Fruit fly (Drosophila melanogaster): ENCODE results near the gene Neb-cGP.

Neb-cGP gene

dm6 chrX:10487964-10488605 lies 27.5 kb downstream of the Neb-cGP start (continued):
- TF ChIP-seq wdn (GFP tag; IDR thresholded peaks at IDR 0.05) (peak; percentile 45; the same call in 1 of the 2 replicates), shn (GFP tag; optimal IDR thresholded peaks at IDR 0.05) (peak; percentile 53), CG15269 (tag; optimal IDR thresholded peaks at IDR 0.05) (peak; percentile 59), dpn (GFP tag; optimal IDR thresholded peaks at IDR 0.05) (peak; percentile 15 to 55), tup (GFP tag; optimal IDR thresholded peaks at IDR 0.05) (no peak), Myb (GFP tag; optimal IDR thresholded peaks at IDR 0.05) (peak; percentile 36), CrebB (tag; optimal IDR thresholded peaks at IDR 0.05) (no peak), CG3847 (GFP tag; IDR thresholded peaks at IDR 0.05) (peak; percentile 44), Aef1 (GFP tag; IDR thresholded peaks at IDR 0.05) (peak; percentile 40; the same call in 1 of the 3 replicates), HLH54F (GFP tag; optimal IDR thresholded peaks at IDR 0.05) (peak; percentile 33), CG13775 (GFP tag; optimal IDR thresholded peaks at IDR 0.05) (peak; percentile 33), H15 (GFP tag; IDR thresholded peaks at IDR 0.05) (no peak), CG8924 (tag; optimal IDR thresholded peaks at IDR 0.05) (peak; percentile 54), Mrtf (GFP tag; IDR thresholded peaks at IDR 0.05) (no peak), CG12769 (tag; optimal IDR thresholded peaks at IDR 0.05) (peak; percentile 52), zf30C (GFP tag; optimal IDR thresholded peaks at IDR 0.05) (peak; percentile 2), Tbp (GFP tag; optimal IDR thresholded peaks at IDR 0.05) (no peak), nau (GFP tag; optimal IDR thresholded peaks at IDR 0.05) (peak; percentile 20), Side (GFP tag; optimal IDR thresholded peaks at IDR 0.05) (no peak), Deaf1 (tag; optimal IDR thresholded peaks at IDR 0.05) (peak; percentile 17), CG10209 (GFP tag; optimal IDR thresholded peaks at IDR 0.05) (peak; percentile 54), Atf-2 (GFP tag; optimal IDR thresholded peaks at IDR 0.05) (peak; percentile 0), Dip3 (GFP tag; optimal IDR thresholded peaks at IDR 0.05) (peak; percentile 54), Oli (tag; optimal IDR thresholded peaks at IDR 0.05) (peak; percentile 37), crol (GFP tag; IDR thresholded peaks at IDR 0.05) (no peak), al (GFP tag; IDR thresholded peaks at IDR 0.05) (peak; percentile 34; the same call in 1 of the 2 replicates), abd-A (tag; optimal IDR thresholded peaks at IDR 0.05) (no peak), Pdp1 (GFP tag; optimal IDR thresholded peaks at IDR 0.05) (peak; percentile 13 to 55), BtbVII (GFP tag; optimal IDR thresholded peaks at IDR 0.05) (peak; percentile 74), klu (GFP tag; IDR thresholded peaks at IDR 0.05) (peak; percentile 22; the same call in 1 of the 2 replicates), CG16815 (GFP tag; optimal IDR thresholded peaks at IDR 0.05) (no peak), Awh (GFP tag; IDR thresholded peaks at IDR 0.05) (no peak), CG7839 (tag; optimal IDR thresholded peaks at IDR 0.05) (peak; percentile 57), dan (GFP tag; IDR thresholded peaks at IDR 0.05) (no peak), CkIIα-i1 (GFP tag; IDR thresholded peaks at IDR 0.05) (no peak), Nf-YA (GFP tag; IDR thresholded peaks at IDR 0.05) (no peak), scrt (GFP tag; optimal IDR thresholded peaks at IDR 0.05) (peak; percentile 19), CG12071 (GFP tag; optimal IDR thresholded peaks at IDR 0.05) (peak; percentile 29), emc (GFP tag; optimal IDR thresholded peaks at IDR 0.05) (peak; percentile 27), CG9932 (GFP tag; IDR thresholded peaks at IDR 0.05) (peak; percentile 48; the same call in 1 of the 2 replicates), ind (GFP tag; optimal IDR thresholded peaks at IDR 0.05) (peak; percentile 53), gce (GFP tag; IDR thresholded peaks at IDR 0.05) (no peak), Hmr (GFP tag; optimal IDR thresholded peaks at IDR 0.05) (peak; percentile 72), bcd (GFP tag; optimal IDR thresholded peaks at IDR 0.05) (peak; percentile 51), tin (GFP tag; optimal IDR thresholded peaks at IDR 0.05) (no peak), CG6765 (GFP tag; optimal IDR thresholded peaks at IDR 0.05) (peak; percentile 13), Dref (GFP tag; IDR thresholded peaks at IDR 0.05) (no peak), PHDP (tag; optimal IDR thresholded peaks at IDR 0.05) (peak; percentile 47), E2f1 (GFP tag; IDR thresholded peaks at IDR 0.05) (0 out of 2 replicates have a peak, but pooled peaks have one; percentile 8), sna (GFP tag; IDR thresholded peaks at IDR 0.05; ENCODE audit: partially characterized antibody) (no peak)
